Worm (Caenorhabditis elegans) whole organism, late embryonic: ENCODE measurements around the gene str-94.

Experiments
- C38D4.7 ChIP-seq: fragments of 200-800 bp; sonication (Bioruptor generic); optimal IDR thresholded peaks from 2 replicates; lab custom pipeline; 2018; ENCODE audit warnings: mild to moderate bottlenecking, missing genetic modification characterization, moderate library complexity, missing compliant biosample characterization
- F13H6.1 ChIP-seq: sonication (generic microtip); optimal IDR thresholded peaks from 2 replicates; lab custom pipeline; 2016; ENCODE audit warnings: missing genetic modification characterization, missing compliant biosample characterization
- K02D7.2 ChIP-seq: sonication (generic microtip); optimal IDR thresholded peaks from 2 replicates; lab custom pipeline; 2017; ENCODE audit warnings: mild to moderate bottlenecking, missing genetic modification characterization, missing compliant biosample characterization
- Y22D7AL.16 ChIP-seq: sonication (generic microtip); optimal IDR thresholded peaks from 2 replicates; lab custom pipeline; 2016; ENCODE audit warnings: missing genetic modification characterization, missing compliant biosample characterization
- ahr-1 ChIP-seq: sonication (generic microtip); optimal IDR thresholded peaks from 2 replicates; lab custom pipeline; 2016; ENCODE audit warnings: missing genetic modification characterization, missing compliant biosample characterization
- ama-1 ChIP-seq: fragments of 150-350 bp; optimal IDR thresholded peaks from 2 replicates; lab custom pipeline; 2014
- ceh-24 ChIP-seq: sonication (generic microtip); optimal IDR thresholded peaks from 2 replicates; lab custom pipeline; 2016; ENCODE audit warnings: mild to moderate bottlenecking, missing genetic modification characterization, missing compliant biosample characterization
- ceh-45 ChIP-seq: fragments of 200-800 bp; sonication (Bioruptor generic); IDR thresholded peaks from 2 replicates; pipeline ENCODE4 v1.3.6; 2022; ENCODE audit warnings: missing genetic modification reagents, missing genetic modification characterization, missing compliant biosample characterization
- ceh-9 ChIP-seq: sonication (generic microtip); optimal IDR thresholded peaks from 2 replicates; lab custom pipeline; 2016; ENCODE audit warnings: mild to moderate bottlenecking, missing genetic modification characterization, inconsistent platforms, missing compliant biosample characterization
- elt-2 ChIP-seq: sonication (generic microtip); optimal IDR thresholded peaks from 2 replicates; lab custom pipeline; 2016; ENCODE audit warnings: missing genetic modification reagents, missing genetic modification characterization, missing compliant biosample characterization
- elt-4 ChIP-seq: sonication (generic microtip); optimal IDR thresholded peaks from 2 replicates; lab custom pipeline; 2016; ENCODE audit warnings: missing genetic modification characterization, missing compliant biosample characterization
- eyg-1 ChIP-seq: sonication (generic microtip); optimal IDR thresholded peaks from 2 replicates; lab custom pipeline; 2016; ENCODE audit warnings: missing genotype, missing genetic modification characterization, missing compliant biosample characterization
- fax-1 ChIP-seq: sonication (generic microtip); optimal IDR thresholded peaks from 2 replicates; lab custom pipeline; 2016; ENCODE audit warnings: missing genotype, missing genetic modification characterization, missing compliant biosample characterization
- gmeb-2 ChIP-seq: sonication (generic microtip); optimal IDR thresholded peaks from 2 replicates; lab custom pipeline; 2016; ENCODE audit warnings: missing genetic modification characterization, inconsistent platforms, missing compliant biosample characterization
- hlh-13 ChIP-seq: fragments of 200-800 bp; sonication (Bioruptor generic); optimal IDR thresholded peaks from 2 replicates; lab custom pipeline; 2018; ENCODE audit warnings: mild to moderate bottlenecking, missing genetic modification characterization, missing compliant biosample characterization
- hlh-6 ChIP-seq: sonication (generic microtip); optimal IDR thresholded peaks from 2 replicates; lab custom pipeline; 2016; ENCODE audit warnings: missing genotype, missing genetic modification characterization, missing compliant biosample characterization
- hlh-8 ChIP-seq: sonication (generic microtip); optimal IDR thresholded peaks from 2 replicates; lab custom pipeline; 2016; ENCODE audit warnings: missing genotype, missing genetic modification characterization, missing compliant biosample characterization
- lim-6 ChIP-seq: sonication (generic microtip); optimal IDR thresholded peaks from 2 replicates; lab custom pipeline; 2016; ENCODE audit warnings: missing genetic modification characterization, missing compliant biosample characterization
- madf-2 ChIP-seq: sonication (generic microtip); optimal IDR thresholded peaks from 2 replicates; lab custom pipeline; 2017; ENCODE audit warnings: missing genetic modification characterization, missing compliant biosample characterization
- mec-3 ChIP-seq: sonication (generic microtip); optimal IDR thresholded peaks from 2 replicates; lab custom pipeline; 2016; ENCODE audit warnings: borderline replicate concordance, missing genetic modification characterization, missing compliant biosample characterization
- nfya-1 ChIP-seq: sonication (generic microtip); optimal IDR thresholded peaks from 2 replicates; lab custom pipeline; 2017; ENCODE audit warnings: missing genetic modification characterization, mild to moderate bottlenecking, missing compliant biosample characterization, antibody characterized with exemption, moderate library complexity
- nhr-11 ChIP-seq: fragments of 150-350 bp; optimal IDR thresholded peaks from 2 replicates; lab custom pipeline; 2014; ENCODE audit warnings: missing biosample characterization, missing genetic modification characterization
- pag-3 ChIP-seq: sonication (generic microtip); optimal IDR thresholded peaks from 2 replicates; lab custom pipeline; 2016; ENCODE audit warnings: missing compliant biosample characterization, missing genetic modification characterization, borderline replicate concordance
- sdc-2 ChIP-seq: sonication (generic microtip); optimal IDR thresholded peaks from 2 replicates; lab custom pipeline; 2016; ENCODE audit warnings: missing genotype, missing genetic modification characterization, missing compliant biosample characterization
- sox-4 ChIP-seq: sonication (generic microtip); optimal IDR thresholded peaks from 2 replicates; lab custom pipeline; 2017; ENCODE audit warnings: mild to moderate bottlenecking, missing genetic modification characterization, inconsistent platforms, missing compliant biosample characterization
- syd-9 ChIP-seq: sonication (generic microtip); optimal IDR thresholded peaks from 2 replicates; lab custom pipeline; 2016; ENCODE audit warnings: mild to moderate bottlenecking, missing genetic modification characterization, moderate library complexity, missing compliant biosample characterization
- tbx-7 ChIP-seq: sonication (generic microtip); optimal IDR thresholded peaks from 2 replicates; lab custom pipeline; 2016; ENCODE audit warnings: missing genotype, missing genetic modification characterization, missing compliant biosample characterization

Gene str-94

ce11 chrV:9208878-9209277, 40.2 kb downstream of the str-94 start:
- TF ChIP-seq eyg-1 (tag; lab: Kevin White, UChicago) (no peak), mec-3 (no peak), ahr-1 (tag; lab: Kevin White, UChicago) (no peak), lim-6 (no peak), nfya-1 (no peak)

DNA sequence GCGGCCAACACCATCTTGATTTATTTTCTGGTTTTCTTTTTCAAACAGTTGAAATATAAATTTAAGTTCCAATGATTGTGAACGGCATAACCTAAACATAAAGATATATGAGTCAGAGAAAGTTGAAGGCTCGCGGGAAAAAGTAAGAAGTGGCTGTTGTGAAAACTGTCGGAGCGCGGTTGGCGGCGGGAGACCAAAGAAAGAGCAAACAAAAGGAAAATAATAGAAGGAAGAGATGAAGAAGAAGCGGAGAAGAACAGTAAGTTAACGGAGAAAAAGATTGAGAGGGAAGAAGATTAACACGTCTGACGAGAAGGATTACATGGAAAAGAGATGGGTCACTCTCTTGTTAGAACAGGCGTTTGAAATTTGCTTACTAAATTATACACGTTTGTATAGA, 41.7 kb downstream of the str-94 start, which contains the start of gene inx-10:
inx-10 (minus strand) TSS at position 101 of the 400 bp plus-strand sequence.
- TF ChIP-seq nfya-1 (no peak), madf-2 (no peak), nhr-11 (tag; lab: Kevin White, UChicago) (no peak), hlh-13 (GFP tag; lab: Kevin White, UChicago) (no peak), ceh-9 (no peak), ceh-24 (tag; lab: Kevin White, UChicago) (no peak), sox-4 (no peak), ceh-45 (GFP tag; lab: Robert Waterston, UW) (no peak), elt-4 (tag; lab: Kevin White, UChicago) (no peak), K02D7.2 (tag; lab: Kevin White, UChicago) (no peak), syd-9 (tag; lab: Kevin White, UChicago) (no peak), hlh-8 (no peak), pag-3 (tag; lab: Kevin White, UChicago) (no peak), eyg-1 (tag; lab: Kevin White, UChicago) (no peak), hlh-6 (tag; lab: Kevin White, UChicago) (no peak), fax-1 (tag; lab: Kevin White, UChicago) (no peak), Y22D7AL.16 (tag; lab: Kevin White, UChicago) (no peak)

- peak; percentile 69 for TF ChIP-seq elt-2 (tag; lab: Kevin White, UChicago)
- no peak for TF ChIP-seq pag-3 (tag; lab: Kevin White, UChicago)
Measured at ce11 chrV:9202710-9203109, 46.4 kb downstream of the str-94 start, which contains the start of gene asp-2. TSS of gene asp-2 (plus strand) at chrV:9203077.

ce11 chrV:9198887-9199286, 50.2 kb downstream of the str-94 start, which contains the start of gene str-177:
TSS of gene str-177 (minus strand) at chrV:9198987.
- no peak for TF ChIP-seq lim-6
- no peak for TF ChIP-seq elt-2 (tag; lab: Kevin White, UChicago)
- TF ChIP-seq C38D4.7 (GFP tag; lab: Kevin White, UChicago): no peak
- TF ChIP-seq sdc-2 (tag; lab: Kevin White, UChicago): no peak
- TF ChIP-seq tbx-7 (tag; lab: Kevin White, UChicago): no peak
- no peak for TF ChIP-seq ama-1 (lab: Kevin White, UChicago)
- no peak for TF ChIP-seq gmeb-2 (tag; lab: Kevin White, UChicago)
- no peak for TF ChIP-seq F13H6.1
- TF ChIP-seq, all 69 proteins: peak for 0
